Worm (Caenorhabditis elegans): Measurements from ENCODE around the gene otpl-4.
"Not testable (repeated sequence)": the region's sequence is repeated elsewhere in the genome, so short reads cannot be mapped to it uniquely, and the experiment has no call there.

The otpl-4 gene

ce11 chrV:8569841-8570361, 32.8 kb downstream of the otpl-4 start, which contains the start of the genes F25G6.9 and symk-1 (continued):
- TF ChIP-seq ztf-11 (tag; optimal IDR thresholded peaks at IDR 0.05) (no peak), nhr-23 (tag; optimal IDR thresholded peaks at IDR 0.05) (no peak), F13H6.1 (tag; optimal IDR thresholded peaks at IDR 0.05) (peak; percentile 51), crh-2 (tag; optimal IDR thresholded peaks at IDR 0.05) (peak; percentile 63), sma-3 (GFP tag; optimal IDR thresholded peaks at IDR 0.05) (peak; percentile 46), peb-1 (tag; optimal IDR thresholded peaks at IDR 0.05) (no peak), elt-3 (tag; optimal IDR thresholded peaks at IDR 0.05) (no peak), mab-5 (tag; optimal IDR thresholded peaks at IDR 0.05) (peak; percentile 45)

- TF ChIP-seq ZK546.5, egl-27, F13H6.1 (tag; optimal IDR thresholded peaks at IDR 0.05): not testable (repeated sequence)
Observed at ce11 chrV:8574762-8575161, 37.6 kb downstream of the otpl-4 start, which contains the start of gene F25G6.1. TSS of gene F25G6.1 (plus strand) at chrV:8575062.

- TF ChIP-seq nhr-237 (tag; optimal IDR thresholded peaks at IDR 0.05) (no peak), fos-1 (tag; optimal IDR thresholded peaks at IDR 0.05) (no peak), skn-1 (tag; optimal IDR thresholded peaks at IDR 0.05) (no peak), nhr-21 (tag; optimal IDR thresholded peaks at IDR 0.05) (no peak), ZK546.5 (tag; optimal IDR thresholded peaks at IDR 0.05) (no peak), lsy-2 (tag; optimal IDR thresholded peaks at IDR 0.05) (no peak), sma-9 (GFP tag; optimal IDR thresholded peaks at IDR 0.05) (no peak), sma-9 (tag; optimal IDR thresholded peaks at IDR 0.05) (no peak), sma-3 (GFP tag; optimal IDR thresholded peaks at IDR 0.05) (no peak), ceh-16 (tag; optimal IDR thresholded peaks at IDR 0.05) (no peak), elt-1 (tag; optimal IDR thresholded peaks at IDR 0.05) (no peak), Y55F3AM.14 (GFP tag; optimal IDR thresholded peaks at IDR 0.05) (no peak), sem-4 (tag; optimal IDR thresholded peaks at IDR 0.05) (no peak), unc-62 (GFP tag; optimal IDR thresholded peaks at IDR 0.05) (no peak), ama-1 (optimal IDR thresholded peaks at IDR 0.05) (no peak), lin-39 (tag; optimal IDR thresholded peaks at IDR 0.05) (no peak)
Observed at ce11 chrV:8580961-8581360, 43.8 kb downstream of the otpl-4 start, which contains the start of gene C10B5.1. TSS of gene C10B5.1 (plus strand) at chrV:8581261.

ce11 chrV:8586472-8586871, 49.3 kb downstream of the otpl-4 start:
- TF ChIP-seq ztf-1 (GFP tag; conservative IDR thresholded peaks at IDR 0.05): no peak
- no peak for TF ChIP-seq elt-3 (tag; optimal IDR thresholded peaks at IDR 0.05)
- no peak for TF ChIP-seq dmd-4 (tag; optimal IDR thresholded peaks at IDR 0.05)
- no peak for TF ChIP-seq C34F6.9 (tag; optimal IDR thresholded peaks at IDR 0.05)
- no peak for TF ChIP-seq mab-5 (tag; optimal IDR thresholded peaks at IDR 0.05)

- peak; percentile 80 for TF ChIP-seq fos-1 (tag; optimal IDR thresholded peaks at IDR 0.05)
- peak; percentile 17 for TF ChIP-seq crh-2 (tag; optimal IDR thresholded peaks at IDR 0.05)
- TF ChIP-seq skn-1 (tag; optimal IDR thresholded peaks at IDR 0.05): no peak
- no peak for TF ChIP-seq unc-39 (tag; optimal IDR thresholded peaks at IDR 0.05)
- no peak for TF ChIP-seq nhr-21 (tag; optimal IDR thresholded peaks at IDR 0.05)
- TF ChIP-seq snpc-4 (tag; optimal IDR thresholded peaks at IDR 0.05): no peak
- TF ChIP-seq sma-9 (GFP tag; optimal IDR thresholded peaks at IDR 0.05): peak; percentile 26
- no peak for TF ChIP-seq sma-9 (tag; optimal IDR thresholded peaks at IDR 0.05)
Observed at ce11 chrV:8586920-8587319, 49.8 kb downstream of the otpl-4 start.

- no peak for TF ChIP-seq lin-11 (tag; optimal IDR thresholded peaks at IDR 0.05)
- no peak for TF ChIP-seq nhr-11 (tag; optimal IDR thresholded peaks at IDR 0.05)
- TF ChIP-seq elt-3 (tag; optimal IDR thresholded peaks at IDR 0.05): no peak
- no peak for TF ChIP-seq lin-39 (tag; optimal IDR thresholded peaks at IDR 0.05)
- no peak for TF ChIP-seq nhr-77 (tag; optimal IDR thresholded peaks at IDR 0.05)
- no peak for TF ChIP-seq dmd-4 (tag; optimal IDR thresholded peaks at IDR 0.05)
- TF ChIP-seq nhr-12 (tag; optimal IDR thresholded peaks at IDR 0.05): no peak
- TF ChIP-seq lsy-2 (tag; optimal IDR thresholded peaks at IDR 0.05): no peak
- no peak for TF ChIP-seq snpc-4 (tag; optimal IDR thresholded peaks at IDR 0.05)
Observed at ce11 chrV:8588079-8588478, 50.9 kb downstream of the otpl-4 start, which contains the start of gene C10B5.3. TSS of gene C10B5.3 (minus strand) at chrV:8588179.
